Worm (Caenorhabditis elegans) whole organism, young adult: ENCODE measurements around the gene Y53G8AL.1.
"Not testable (repeated sequence)": the region's sequence is repeated elsewhere in the genome, so short reads cannot be mapped to it uniquely, and the experiment has no call there.

Experiments used
- Y56A3A.18 ChIP-seq: fragments of 200-800 bp; sonication (Bioruptor generic); IDR thresholded peaks from 2 replicates; pipeline ENCODE4 v1.3.6; 2022; ENCODE audit warnings: missing genetic modification reagents, missing genetic modification characterization, missing compliant biosample characterization
- Y79H2A.3 ChIP-seq: fragments of 200-800 bp; sonication (Bioruptor generic); conservative IDR thresholded peaks from 2 replicates; pipeline ENCODE4 v1.3.6; 2022; ENCODE audit warnings: missing genetic modification reagents, missing genetic modification characterization, missing compliant biosample characterization
- Y95B8A.8 ChIP-seq: fragments of 200-800 bp; sonication (Bioruptor generic); IDR thresholded peaks from 2 replicates; pipeline ENCODE4 v1.3.6; 2022; ENCODE audit warnings: missing genetic modification reagents, missing genetic modification characterization, missing compliant biosample characterization
- bed-1 ChIP-seq: fragments of 200-800 bp; sonication (Bioruptor generic); IDR thresholded peaks from 2 replicates; pipeline ENCODE4 v1.3.6; 2022; ENCODE audit warnings: missing genetic modification reagents, missing genetic modification characterization, missing compliant biosample characterization
- chd-7 ChIP-seq: sonication (generic microtip); optimal IDR thresholded peaks from 2 replicates; lab custom pipeline; 2016; ENCODE audit warnings: mild to moderate bottlenecking, missing genetic modification characterization, moderate library complexity, missing compliant biosample characterization
- hmg-1.2 ChIP-seq: fragments of 200-800 bp; sonication (Bioruptor generic); IDR thresholded peaks from 2 replicates; pipeline ENCODE4 v1.3.6; 2022; ENCODE audit warnings: missing genetic modification reagents, missing genetic modification characterization, missing compliant biosample characterization
- hmg-20 ChIP-seq: fragments of 200-800 bp; sonication (Bioruptor generic); IDR thresholded peaks from 2 replicates; pipeline ENCODE4 v1.3.6; 2022; ENCODE audit warnings: missing genetic modification reagents, missing genetic modification characterization, missing compliant biosample characterization
- madf-8 ChIP-seq: fragments of 200-800 bp; sonication (Bioruptor generic); conservative IDR thresholded peaks from 2 replicates; pipeline ENCODE4 v1.3.6; 2022; ENCODE audit warnings: missing genetic modification reagents, missing genetic modification characterization, missing compliant biosample characterization
- nhr-27 ChIP-seq: fragments of 200-800 bp; sonication (Bioruptor generic); optimal IDR thresholded peaks from 2 replicates; lab custom pipeline; 2018; ENCODE audit warnings: mild to moderate bottlenecking, missing genetic modification characterization, moderate library complexity, missing compliant biosample characterization
- pha-4 ChIP-seq: fragments of 150-350 bp; sonication (generic microtip); optimal IDR thresholded peaks from 2 replicates; lab custom pipeline; 2014; ENCODE audit warnings: missing biosample characterization, missing genetic modification reagents, missing genetic modification characterization
- snpc-4 ChIP-seq, 5 experiments: fragments of 150-350 bp in 1 of 5; sonication (generic microtip) in 4 of 5; optimal IDR thresholded peaks; 2 replicates each; lab custom pipeline; 2014 to 2018; ENCODE audit warnings: missing genetic modification characterization in 5 of 5, missing biosample characterization in 3 of 5, antibody characterized with exemption in 2 of 5, mild to moderate bottlenecking in 2 of 5, missing compliant biosample characterization in 2 of 5, missing genotype in 2 of 5, moderate library complexity in 2 of 5, missing genetic modification reagents in 1 of 5
- unc-62 ChIP-seq: fragments of 150-350 bp; optimal IDR thresholded peaks from 2 replicates; lab custom pipeline; 2014; ENCODE audit warnings: missing biosample characterization, missing genetic modification reagents, missing genetic modification characterization
- ztf-28 ChIP-seq: fragments of 200-800 bp; sonication (Bioruptor generic); IDR thresholded peaks from 2 replicates; pipeline ENCODE4 v1.3.6; 2022; ENCODE audit warnings: missing genetic modification reagents, missing genetic modification characterization, missing compliant biosample characterization

DNA sequence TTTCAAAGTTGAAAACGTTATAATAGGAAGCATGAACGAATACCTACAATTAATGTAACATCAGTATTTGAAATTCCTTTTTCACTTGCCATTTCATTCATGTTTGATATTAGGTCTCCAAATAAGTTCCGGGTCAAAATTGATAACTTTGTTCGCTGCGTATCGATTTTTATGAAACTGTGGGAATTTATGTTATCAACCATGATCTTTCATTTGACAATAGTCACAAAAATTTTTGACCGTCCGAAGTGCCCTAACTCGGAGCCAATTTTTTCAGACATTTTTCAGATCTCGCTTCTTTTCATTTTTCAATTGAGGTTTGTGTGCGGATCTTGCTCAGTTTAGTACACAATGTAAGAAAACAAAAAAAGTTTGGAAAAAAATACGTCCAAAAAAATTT is 26.8 kb downstream of the Y53G8AL.1 start, which contains the start of gene Y53G8AM.6:
- not testable (repeated sequence) for TF ChIP-seq unc-62; nhr-27 (tag; lab: Kevin White, UChicago); hmg-20; ztf-28 (GFP tag; lab: Robert Waterston, UW); Y79H2A.3 (GFP tag; lab: Robert Waterston, UW); Y56A3A.18 (GFP tag; lab: Robert Waterston, UW); bed-1 (GFP tag; lab: Robert Waterston, UW); chd-7 (tag; lab: Kevin White, UChicago); Y95B8A.8 (GFP tag; lab: Robert Waterston, UW); hmg-1.2 (GFP tag; lab: Robert Waterston, UW); madf-8 (GFP tag; lab: Robert Waterston, UW); pha-4 (tag; lab: Kevin White, UChicago); snpc-4 (GFP tag; optimal IDR thresholded peaks at IDR 0.05; lab: Kevin White, UChicago); snpc-4 (tag; optimal IDR thresholded peaks at IDR 0.05; lab: Kevin White, UChicago)
